Worm (Caenorhabditis elegans) whole organism, L2 larva: Measurements from ENCODE around the gene F44E7.4.
A peak's percentile ranks its signal among the peaks of the same experiment; 100 is the strongest.
"Not testable (repeated sequence)": the region's sequence is repeated elsewhere in the genome, so short reads cannot be mapped to it uniquely, and the experiment has no call there.

Experiments used
- C34F6.9 ChIP-seq: fragments of 150-350 bp; optimal IDR thresholded peaks from 2 replicates; lab custom pipeline; 2014; ENCODE audit warnings: missing biosample characterization, missing genetic modification characterization
- F13H6.1 ChIP-seq: sonication (generic microtip); optimal IDR thresholded peaks from 2 replicates; lab custom pipeline; 2016; ENCODE audit warnings: missing genetic modification characterization, missing compliant biosample characterization
- R02D3.7 ChIP-seq: fragments of 150-350 bp; optimal IDR thresholded peaks from 2 replicates; lab custom pipeline; 2014; ENCODE audit warnings: missing biosample characterization, missing genetic modification characterization
- Y55F3AM.14 ChIP-seq: fragments of 200-800 bp; sonication (Bioruptor generic); optimal IDR thresholded peaks from 2 replicates; lab custom pipeline; 2018; ENCODE audit warnings: mild to moderate bottlenecking, missing genetic modification characterization, missing compliant biosample characterization
- ZK546.5 ChIP-seq: sonication (generic microtip); optimal IDR thresholded peaks from 2 replicates; lab custom pipeline; 2017; ENCODE audit warnings: missing biosample characterization, missing genetic modification characterization
- alr-1 ChIP-seq: fragments of 150-350 bp; optimal IDR thresholded peaks from 2 replicates; lab custom pipeline; 2014; ENCODE audit warnings: missing biosample characterization, missing genetic modification characterization
- aly-2 ChIP-seq: fragments of 150-350 bp; optimal IDR thresholded peaks from 2 replicates; lab custom pipeline; 2014; ENCODE audit warnings: missing biosample characterization, missing genetic modification characterization
- blmp-1 ChIP-seq: sonication (generic microtip); optimal IDR thresholded peaks from 2 replicates; lab custom pipeline; 2017; ENCODE audit warnings: missing genetic modification characterization, mild to moderate bottlenecking, missing compliant biosample characterization, antibody characterized with exemption, moderate library complexity; ENCODE audit not compliant: insufficient read depth
- ceh-16 ChIP-seq: fragments of 150-350 bp; optimal IDR thresholded peaks from 2 replicates; lab custom pipeline; 2014; ENCODE audit warnings: missing biosample characterization, missing genetic modification characterization
- ceh-82 ChIP-seq: fragments of 150-350 bp; optimal IDR thresholded peaks from 2 replicates; lab custom pipeline; 2014; ENCODE audit warnings: missing biosample characterization, missing genetic modification characterization
- crh-2 ChIP-seq: sonication (generic microtip); optimal IDR thresholded peaks from 2 replicates; lab custom pipeline; 2017; ENCODE audit warnings: missing biosample characterization, missing genetic modification characterization
- dmd-4 ChIP-seq: sonication (generic microtip); optimal IDR thresholded peaks from 2 replicates; lab custom pipeline; 2017; ENCODE audit warnings: missing biosample characterization, missing genetic modification characterization
- egl-27 ChIP-seq: sonication (generic microtip); optimal IDR thresholded peaks from 3 replicates; lab custom pipeline; 2017; ENCODE audit warnings: missing biosample characterization, missing genetic modification reagents, missing genetic modification characterization
- elt-1 ChIP-seq: fragments of 150-350 bp; optimal IDR thresholded peaks from 2 replicates; lab custom pipeline; 2014; ENCODE audit warnings: missing biosample characterization, missing genetic modification characterization
- elt-3 ChIP-seq: sonication (generic microtip); optimal IDR thresholded peaks from 2 replicates; lab custom pipeline; 2017; ENCODE audit warnings: missing biosample characterization, missing genetic modification characterization
- fos-1 ChIP-seq: fragments of 150-350 bp; optimal IDR thresholded peaks from 2 replicates; lab custom pipeline; 2014; ENCODE audit warnings: missing biosample characterization, missing genetic modification characterization
- gmeb-1 ChIP-seq: fragments of 150-350 bp; optimal IDR thresholded peaks from 2 replicates; lab custom pipeline; 2014; ENCODE audit warnings: missing biosample characterization, missing genetic modification characterization
- lin-11 ChIP-seq: fragments of 150-350 bp; sonication (generic microtip); optimal IDR thresholded peaks from 2 replicates; lab custom pipeline; 2014; ENCODE audit warnings: missing biosample characterization, missing genetic modification characterization, inconsistent platforms, mixed read lengths
- lin-13 ChIP-seq: fragments of 150-350 bp; optimal IDR thresholded peaks from 2 replicates; lab custom pipeline; 2014; ENCODE audit warnings: missing biosample characterization, missing genetic modification reagents, missing genetic modification characterization
- lsy-2 ChIP-seq, 2 experiments: fragments of 150-350 bp in 1 of 2; sonication (generic microtip) in 1 of 2; optimal IDR thresholded peaks; 2 replicates each; lab custom pipeline; 2014 to 2017; ENCODE audit warnings: missing biosample characterization in 2 of 2, missing genetic modification characterization in 2 of 2
- mbf-1 ChIP-seq: sonication (generic microtip); optimal IDR thresholded peaks from 2 replicates; lab custom pipeline; 2017; ENCODE audit warnings: missing biosample characterization, missing genetic modification characterization
- mdl-1 ChIP-seq, 2 experiments: fragments of 150-350 bp in 1 of 2; sonication (generic microtip) in 1 of 2; optimal IDR thresholded peaks; 2 replicates each; lab custom pipeline; 2017; ENCODE audit warnings: missing biosample characterization in 2 of 2, missing genetic modification characterization in 2 of 2
- nhr-10 ChIP-seq: sonication (generic microtip); optimal IDR thresholded peaks from 2 replicates; lab custom pipeline; 2017; ENCODE audit warnings: missing biosample characterization, missing genetic modification characterization
- nhr-12 ChIP-seq: fragments of 150-350 bp; optimal IDR thresholded peaks from 2 replicates; lab custom pipeline; 2014; ENCODE audit warnings: missing biosample characterization, missing genetic modification characterization
- nhr-129 ChIP-seq: fragments of 150-350 bp; optimal IDR thresholded peaks from 2 replicates; lab custom pipeline; 2014; ENCODE audit warnings: missing biosample characterization, missing genetic modification characterization
- nhr-21 ChIP-seq: fragments of 150-350 bp; optimal IDR thresholded peaks from 2 replicates; lab custom pipeline; 2014; ENCODE audit warnings: missing biosample characterization, missing genetic modification characterization
- nhr-23 ChIP-seq: fragments of 150-350 bp; optimal IDR thresholded peaks from 2 replicates; lab custom pipeline; 2014; ENCODE audit warnings: missing biosample characterization, missing genetic modification reagents, missing genetic modification characterization
- nhr-237 ChIP-seq: fragments of 150-350 bp; optimal IDR thresholded peaks from 2 replicates; lab custom pipeline; 2014; ENCODE audit warnings: missing biosample characterization, missing genetic modification characterization
- nhr-25 ChIP-seq: fragments of 150-350 bp; sonication (generic microtip); optimal IDR thresholded peaks from 3 replicates; lab custom pipeline; 2014; ENCODE audit warnings: missing biosample characterization, missing genetic modification characterization
- nhr-77 ChIP-seq: fragments of 150-350 bp; optimal IDR thresholded peaks from 2 replicates; lab custom pipeline; 2014; ENCODE audit warnings: missing biosample characterization, missing genetic modification characterization
- sem-4 ChIP-seq: fragments of 150-350 bp; optimal IDR thresholded peaks from 2 replicates; lab custom pipeline; 2014; ENCODE audit warnings: missing biosample characterization, missing genetic modification reagents, missing genetic modification characterization
- skn-1 ChIP-seq: sonication (generic microtip); optimal IDR thresholded peaks from 2 replicates; lab custom pipeline; 2017; ENCODE audit warnings: missing biosample characterization, missing genetic modification characterization
- sma-3 ChIP-seq: sonication (generic microtip); optimal IDR thresholded peaks from 2 replicates; lab custom pipeline; 2016; ENCODE audit warnings: missing genetic modification reagents, missing genetic modification characterization, missing compliant biosample characterization
- sma-9 ChIP-seq, 2 experiments: fragments of 150-350 bp in 1 of 2; sonication (generic microtip) in 1 of 2; optimal IDR thresholded peaks; 2 replicates each; lab custom pipeline; 2014 to 2016; ENCODE audit warnings: missing genetic modification characterization in 2 of 2, mild to moderate bottlenecking in 1 of 2, missing biosample characterization in 1 of 2, missing compliant biosample characterization in 1 of 2, missing genetic modification reagents in 1 of 2, moderate library complexity in 1 of 2
- unc-55 ChIP-seq: fragments of 150-350 bp; sonication (generic microtip); optimal IDR thresholded peaks from 3 replicates; lab custom pipeline; 2014; ENCODE audit warnings: missing biosample characterization, missing genetic modification reagents, missing genetic modification characterization
- unc-62 ChIP-seq: fragments of 150-350 bp; optimal IDR thresholded peaks from 2 replicates; lab custom pipeline; 2014; ENCODE audit warnings: missing biosample characterization, missing genetic modification reagents, missing genetic modification characterization
- zag-1 ChIP-seq: fragments of 150-350 bp; optimal IDR thresholded peaks from 2 replicates; lab custom pipeline; 2014; ENCODE audit warnings: missing biosample characterization, missing genetic modification characterization

The F44E7.4 gene

ce11 chrV:5776941-5777340 is at the start of gene F44E7.4:
Gene F44E7.4, minus strand, starts transcription at chrV:5776953.
- TF ChIP-seq crh-2, result peak; percentile 32
- peak; percentile 53 for TF ChIP-seq F13H6.1 (tag; lab: Kevin White, UChicago)
- TF ChIP-seq lin-13, result peak; percentile 50
- peak; percentile 59 for TF ChIP-seq C34F6.9
- peak; percentile 11 for TF ChIP-seq sma-9 (GFP tag; optimal IDR thresholded peaks at IDR 0.05; lab: Kevin White, UChicago)
- TF ChIP-seq sma-9 (tag; optimal IDR thresholded peaks at IDR 0.05; lab: Kevin White, UChicago), result not testable (repeated sequence)
- peak; percentile 19 for TF ChIP-seq sma-3
- TF ChIP-seq unc-55, result peak; percentile 64
- TF ChIP-seq lsy-2 (tag; optimal IDR thresholded peaks at IDR 0.05; lab: Kevin White, UChicago), result peak in 1 of 2 experiments; percentile 59
- peak; percentile 52 for TF ChIP-seq nhr-129
- TF ChIP-seq gmeb-1 (tag; lab: Kevin White, UChicago), result peak; percentile 3
- TF ChIP-seq nhr-25 (tag; lab: Kevin White, UChicago), result peak; percentile 2

ce11 chrV:5825478-5825877 is 48.7 kb upstream of the F44E7.4 start:
- TF ChIP-seq elt-3 (tag; lab: Kevin White, UChicago) (no peak), crh-2 (no peak), mdl-1 (tag; optimal IDR thresholded peaks at IDR 0.05; lab: Kevin White, UChicago) (no peak), sma-3 (no peak), nhr-23 (tag; lab: Kevin White, UChicago) (no peak), C34F6.9 (no peak), nhr-10 (tag; lab: Kevin White, UChicago) (no peak), alr-1 (tag; lab: Kevin White, UChicago) (no peak), ceh-16 (no peak), lin-13 (no peak), nhr-77 (no peak), blmp-1 (tag; lab: Kevin White, UChicago) (no peak), ceh-82 (tag; lab: Kevin White, UChicago) (no peak), nhr-129 (no peak)

- TF ChIP-seq C34F6.9 (no peak), nhr-21 (tag; lab: Kevin White, UChicago) (peak; percentile 90), alr-1 (tag; lab: Kevin White, UChicago) (no peak), mbf-1 (tag; lab: Kevin White, UChicago) (no peak), ceh-82 (tag; lab: Kevin White, UChicago) (no peak), zag-1 (tag; lab: Kevin White, UChicago) (no peak), sma-9 (GFP tag; optimal IDR thresholded peaks at IDR 0.05; lab: Kevin White, UChicago) (peak; percentile 92), sma-9 (tag; optimal IDR thresholded peaks at IDR 0.05; lab: Kevin White, UChicago) (no peak), ceh-16 (no peak), elt-3 (tag; lab: Kevin White, UChicago) (no peak), nhr-129 (peak; percentile 10), nhr-12 (tag; lab: Kevin White, UChicago) (no peak), gmeb-1 (tag; lab: Kevin White, UChicago) (peak; percentile 12), lsy-2 (tag; optimal IDR thresholded peaks at IDR 0.05; lab: Kevin White, UChicago) (peak in 1 of 2 experiments; percentile 52), F13H6.1 (tag; lab: Kevin White, UChicago) (no peak), crh-2 (peak; percentile 55), unc-62 (no peak), blmp-1 (tag; lab: Kevin White, UChicago) (peak; percentile 91), ZK546.5 (no peak), nhr-25 (tag; lab: Kevin White, UChicago) (peak; percentile 79), Y55F3AM.14 (GFP tag; lab: Kevin White, UChicago) (no peak), skn-1 (no peak), mdl-1 (tag; optimal IDR thresholded peaks at IDR 0.05; lab: Kevin White, UChicago) (peak; percentile 31 to 49), sem-4 (tag; lab: Kevin White, UChicago) (no peak), dmd-4 (tag; lab: Kevin White, UChicago) (no peak), nhr-77 (no peak), sma-3 (peak; percentile 90), lin-11 (tag; lab: Kevin White, UChicago) (no peak), R02D3.7 (no peak), elt-1 (no peak), egl-27 (tag; lab: Kevin White, UChicago) (peak; percentile 77), aly-2 (tag; lab: Kevin White, UChicago) (no peak), fos-1 (peak; percentile 91), nhr-237 (no peak)
These were observed 46.2 kb upstream of the F44E7.4 start for ce11 chrV:5822968-5823367.
